Fruit fly (Drosophila melanogaster) whole organism, embryonic: ENCODE measurements around the gene asp.

Experiments used
- BtbVII ChIP-seq: fragments of 200-800 bp; sonication (Bioruptor generic); optimal IDR thresholded peaks from 3 replicates; lab custom pipeline; 2017; ENCODE audit warnings: missing biosample characterization, mild to moderate bottlenecking, missing genetic modification characterization
- CG10267 ChIP-seq: fragments of 200-800 bp; sonication (Bioruptor generic); optimal IDR thresholded peaks from 2 replicates; lab custom pipeline; 2018; ENCODE audit warnings: missing biosample characterization, mild to moderate bottlenecking, missing genetic modification characterization, moderate library complexity
- CG11504 ChIP-seq: fragments of 200-800 bp; sonication (Bioruptor generic); optimal IDR thresholded peaks from 3 replicates; lab custom pipeline; 2019; ENCODE audit warnings: missing biosample characterization, mild to moderate bottlenecking, missing genetic modification characterization, moderate library complexity
- CG13287 ChIP-seq: fragments of 200-800 bp; sonication (Bioruptor generic); IDR thresholded peaks from 2 replicates; pipeline ENCODE4 v1.3.6; 2022; ENCODE audit warnings: missing biosample characterization, missing genetic modification characterization; ENCODE audit not compliant: partially characterized antibody
- CG14014 ChIP-seq: fragments of 200-800 bp; sonication (Bioruptor generic); IDR thresholded peaks from 2 replicates; pipeline ENCODE4 v1.3.6; 2022; ENCODE audit warnings: missing biosample characterization, missing genetic modification characterization
- CG14441 ChIP-seq: fragments of 200-800 bp; sonication (Bioruptor generic); IDR thresholded peaks from 2 replicates; pipeline ENCODE4 v1.3.6; 2022; ENCODE audit warnings: missing biosample characterization, missing genetic modification characterization
- CG14710 ChIP-seq: fragments of 200-800 bp; sonication (Bioruptor generic); optimal IDR thresholded peaks from 3 replicates; lab custom pipeline; 2019; ENCODE audit warnings: missing biosample characterization, mild to moderate bottlenecking, missing genetic modification characterization, moderate library complexity
- CG14860 ChIP-seq: fragments of 200-800 bp; sonication (Bioruptor generic); IDR thresholded peaks from 3 replicates; pipeline ENCODE4 v1.3.6; 2022; ENCODE audit warnings: missing biosample characterization, missing genetic modification characterization; ENCODE audit not compliant: partially characterized antibody
- CG15514 ChIP-seq: fragments of 200-800 bp; sonication (Bioruptor generic); optimal IDR thresholded peaks from 3 replicates; lab custom pipeline; 2017; ENCODE audit warnings: missing biosample characterization, missing genetic modification characterization, mild to moderate bottlenecking, moderate library complexity, missing genetic modification reagents
- CG16815 ChIP-seq: fragments of 200-800 bp; sonication (Bioruptor generic); optimal IDR thresholded peaks from 3 replicates; lab custom pipeline; 2017; ENCODE audit warnings: missing biosample characterization, mild to moderate bottlenecking, missing genetic modification characterization
- CG17186 ChIP-seq: fragments of 200-800 bp; sonication (Bioruptor generic); optimal IDR thresholded peaks from 3 replicates; lab custom pipeline; 2017; ENCODE audit warnings: missing biosample characterization, missing genetic modification reagents, missing genetic modification characterization
- CG17802 ChIP-seq: fragments of 200-800 bp; sonication (Bioruptor generic); optimal IDR thresholded peaks from 2 replicates; lab custom pipeline; 2018; ENCODE audit warnings: missing biosample characterization, mild to moderate bottlenecking, missing genetic modification characterization, moderate library complexity
- CG2875 ChIP-seq: fragments of 200-800 bp; sonication (Bioruptor generic); optimal IDR thresholded peaks from 2 replicates; lab custom pipeline; 2017; ENCODE audit warnings: missing biosample characterization, mild to moderate bottlenecking, missing genetic modification characterization, missing genetic modification reagents
- CG30020 ChIP-seq: fragments of 200-800 bp; optimal IDR thresholded peaks from 2 replicates; lab custom pipeline; 2019; ENCODE audit warnings: missing biosample characterization, mild to moderate bottlenecking, missing genetic modification characterization, moderate library complexity
- CG33213 ChIP-seq: fragments of 200-800 bp; sonication (Bioruptor generic); optimal IDR thresholded peaks from 3 replicates; lab custom pipeline; 2016; ENCODE audit warnings: missing biosample characterization, missing genetic modification characterization
- CG3995 ChIP-seq: fragments of 200-800 bp; sonication (Bioruptor generic); optimal IDR thresholded peaks from 3 replicates; lab custom pipeline; 2016; ENCODE audit warnings: missing biosample characterization, missing genetic modification characterization
- CG43689 ChIP-seq: fragments of 200-800 bp; sonication (Bioruptor generic); IDR thresholded peaks from 2 replicates; pipeline ENCODE4 v1.3.6; 2022; ENCODE audit warnings: missing biosample characterization, missing genetic modification characterization
- CG6791 ChIP-seq: fragments of 200-800 bp; sonication (Bioruptor generic); IDR thresholded peaks from 3 replicates; pipeline ENCODE4 v1.3.6; 2022; ENCODE audit warnings: missing biosample characterization, missing genetic modification characterization; ENCODE audit not compliant: partially characterized antibody
- CG6813 ChIP-seq: fragments of 200-800 bp; sonication (Bioruptor generic); optimal IDR thresholded peaks from 2 replicates; lab custom pipeline; 2017; ENCODE audit warnings: missing biosample characterization, missing genetic modification characterization, mild to moderate bottlenecking, moderate library complexity, missing genetic modification reagents
- CG7786 ChIP-seq: fragments of 200-800 bp; sonication (Bioruptor generic); optimal IDR thresholded peaks from 2 replicates; lab custom pipeline; 2016; ENCODE audit warnings: missing biosample characterization, missing genetic modification characterization
- CG8290 ChIP-seq, 3 experiments: fragments of 200-800 bp; sonication (Bioruptor generic); optimal IDR thresholded peaks; 2 replicates each; lab custom pipeline; 2016 to 2019; ENCODE audit warnings: missing biosample characterization in 3 of 3, missing genetic modification characterization in 3 of 3, mild to moderate bottlenecking in 2 of 3, moderate library complexity in 1 of 3
- CG9609 ChIP-seq: fragments of 200-800 bp; sonication (Bioruptor generic); optimal IDR thresholded peaks from 3 replicates; lab custom pipeline; 2016; ENCODE audit warnings: missing biosample characterization, missing genetic modification characterization
- CG9817 ChIP-seq: fragments of 200-800 bp; sonication (Bioruptor generic); optimal IDR thresholded peaks from 2 replicates; lab custom pipeline; 2018; ENCODE audit warnings: missing biosample characterization, mild to moderate bottlenecking, missing genetic modification characterization, moderate library complexity
- CoRest ChIP-seq: fragments of 200-800 bp; sonication (Bioruptor generic); optimal IDR thresholded peaks from 3 replicates; lab custom pipeline; 2018; ENCODE audit warnings: missing biosample characterization, mild to moderate bottlenecking, missing genetic modification characterization, moderate library complexity
- Dad ChIP-seq: fragments of 200-800 bp; sonication (Bioruptor generic); optimal IDR thresholded peaks from 3 replicates; lab custom pipeline; 2016; ENCODE audit warnings: missing biosample characterization, missing genetic modification characterization
- Deaf1 ChIP-seq: fragments of 200-800 bp; optimal IDR thresholded peaks from 3 replicates; lab custom pipeline; 2019; ENCODE audit warnings: missing biosample characterization, mild to moderate bottlenecking, missing genetic modification characterization, moderate library complexity
- Dll ChIP-seq: fragments of 200-800 bp; sonication (Bioruptor generic); IDR thresholded peaks from 4 replicates; pipeline ENCODE4 v1.3.6; 2022; ENCODE audit warnings: missing biosample characterization, missing genetic modification characterization; ENCODE audit not compliant: partially characterized antibody
- Ets65A ChIP-seq: fragments of 200-800 bp; sonication (Bioruptor generic); peaks from one replicate; lab custom pipeline; 2016; ENCODE audit warnings: missing biosample characterization, missing genetic modification characterization
- Mrtf ChIP-seq: fragments of 200-800 bp; sonication (Bioruptor generic); IDR thresholded peaks from 3 replicates; pipeline ENCODE4 v1.3.6; 2022; ENCODE audit warnings: missing biosample characterization, missing genetic modification characterization
- Poxn ChIP-seq: fragments of 200-800 bp; sonication (Bioruptor generic); IDR thresholded peaks from 2 replicates; pipeline ENCODE4 v1.3.6; 2022; ENCODE audit warnings: missing biosample characterization, missing genetic modification characterization
- Ravus ChIP-seq: fragments of 200-800 bp; sonication (Bioruptor generic); IDR thresholded peaks from 2 replicates; pipeline ENCODE4 v1.3.6; 2022; ENCODE audit warnings: missing biosample characterization, missing genetic modification characterization
- Spps ChIP-seq: fragments of 200-800 bp; sonication (Bioruptor generic); optimal IDR thresholded peaks from 2 replicates; lab custom pipeline; 2018; ENCODE audit warnings: missing biosample characterization, mild to moderate bottlenecking, missing genetic modification characterization
- TFAM ChIP-seq: fragments of 200-800 bp; sonication (Bioruptor generic); optimal IDR thresholded peaks from 2 replicates; lab custom pipeline; 2017; ENCODE audit warnings: missing biosample characterization, missing genetic modification characterization, inconsistent platforms
- amos ChIP-seq: fragments of 200-800 bp; sonication (Bioruptor generic); IDR thresholded peaks from 2 replicates; pipeline ENCODE4 v1.3.6; 2022; ENCODE audit warnings: missing biosample characterization, missing genetic modification characterization; ENCODE audit not compliant: partially characterized antibody
- cato ChIP-seq: fragments of 200-800 bp; sonication (Bioruptor generic); optimal IDR thresholded peaks from 2 replicates; lab custom pipeline; 2016; ENCODE audit warnings: missing biosample characterization, missing genetic modification characterization, borderline replicate concordance
- croc ChIP-seq: fragments of 200-800 bp; sonication (Bioruptor generic); conservative IDR thresholded peaks from 3 replicates; pipeline ENCODE4 v1.3.6; 2022; ENCODE audit warnings: missing biosample characterization, missing genetic modification characterization
- da ChIP-seq: fragments of 200-800 bp; sonication (Bioruptor generic); optimal IDR thresholded peaks from 2 replicates; lab custom pipeline; 2016; ENCODE audit warnings: missing biosample characterization, missing genetic modification characterization
- inv ChIP-seq: fragments of 200-800 bp; sonication (Bioruptor generic); IDR thresholded peaks from 2 replicates; pipeline ENCODE4 v1.3.6; 2022; ENCODE audit warnings: missing biosample characterization, missing genetic modification characterization; ENCODE audit not compliant: partially characterized antibody
- knrl ChIP-seq: fragments of 200-800 bp; sonication (Bioruptor generic); IDR thresholded peaks from 3 replicates; pipeline ENCODE4 v1.3.6; 2022; ENCODE audit warnings: missing biosample characterization, missing genetic modification characterization; ENCODE audit not compliant: partially characterized antibody
- p53 ChIP-seq: fragments of 200-800 bp; sonication (Bioruptor generic); optimal IDR thresholded peaks from 2 replicates; lab custom pipeline; 2016; ENCODE audit warnings: missing biosample characterization, missing genetic modification characterization
- phol ChIP-seq: fragments of 200-800 bp; sonication (Bioruptor generic); optimal IDR thresholded peaks from 3 replicates; lab custom pipeline; 2018; ENCODE audit warnings: missing biosample characterization, mild to moderate bottlenecking, missing genetic modification characterization, moderate library complexity
- sd ChIP-seq: fragments of 200-800 bp; sonication (Bioruptor generic); optimal IDR thresholded peaks from 3 replicates; lab custom pipeline; 2018; ENCODE audit warnings: missing biosample characterization, mild to moderate bottlenecking, missing genetic modification characterization, moderate library complexity
- sens ChIP-seq: fragments of 200-800 bp; sonication (Bioruptor generic); peaks from one replicate; lab custom pipeline; 2016; ENCODE audit warnings: missing biosample characterization, missing genetic modification characterization
- shn ChIP-seq: fragments of 200-800 bp; sonication (Bioruptor generic); optimal IDR thresholded peaks from 3 replicates; lab custom pipeline; 2016; ENCODE audit warnings: missing biosample characterization, missing genetic modification characterization
- stwl ChIP-seq: fragments of 200-800 bp; sonication (Bioruptor generic); optimal IDR thresholded peaks from 3 replicates; lab custom pipeline; 2018; ENCODE audit warnings: missing biosample characterization, mild to moderate bottlenecking, missing genetic modification characterization, moderate library complexity
- toy ChIP-seq: fragments of 200-800 bp; sonication (Bioruptor generic); IDR thresholded peaks from 2 replicates; pipeline ENCODE4 v1.3.6; 2022; ENCODE audit warnings: missing biosample characterization, missing genetic modification characterization
- unc-4 ChIP-seq: fragments of 200-800 bp; sonication (Bioruptor generic); IDR thresholded peaks from 2 replicates; pipeline ENCODE4 v1.3.6; 2022; ENCODE audit warnings: missing biosample characterization, missing genetic modification characterization; ENCODE audit not compliant: partially characterized antibody

The asp gene

DNA sequence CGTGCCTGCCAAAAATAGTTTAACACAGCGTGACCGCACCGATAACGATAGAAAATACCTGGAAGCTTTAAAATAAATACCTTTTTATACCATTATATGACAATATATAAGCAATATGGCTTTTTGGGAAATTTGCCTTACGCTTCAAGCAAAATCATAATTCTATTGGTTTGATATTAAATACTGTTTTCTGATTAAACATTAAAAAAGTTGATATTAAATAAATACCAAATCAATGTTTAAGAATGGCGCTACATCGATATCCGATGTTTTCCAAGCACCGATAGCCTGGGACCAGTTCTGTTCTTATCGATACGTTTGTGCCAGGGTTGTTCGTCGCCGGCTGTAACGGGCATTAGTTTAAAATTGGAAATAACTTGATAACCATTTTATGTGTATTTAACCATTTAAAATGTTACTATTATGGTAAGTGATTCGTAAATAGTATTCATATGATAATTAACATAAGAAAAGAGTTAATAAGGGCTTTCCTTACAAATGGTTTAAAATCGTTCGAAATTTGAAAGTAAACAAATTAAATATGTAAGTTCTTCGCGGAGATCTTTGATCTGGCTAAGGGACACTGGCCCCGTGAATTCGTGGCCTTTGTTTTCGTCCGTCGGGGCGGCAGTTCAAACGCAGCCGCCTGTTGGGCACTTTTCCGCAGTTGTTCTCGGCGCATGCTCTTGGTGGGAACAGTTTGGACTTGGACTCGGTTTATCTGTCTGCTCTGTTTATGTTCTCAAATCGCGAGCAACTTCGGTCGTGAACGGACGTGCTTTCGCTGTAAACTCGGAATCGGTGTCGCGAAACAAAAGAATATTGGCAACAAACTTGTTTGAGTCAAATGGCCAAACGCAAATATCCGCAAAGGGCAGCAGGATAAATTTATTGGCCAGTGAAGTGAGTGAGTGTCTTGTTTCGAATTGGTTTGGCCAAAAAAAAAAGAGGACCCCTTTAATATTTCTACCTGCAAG is 34.0 kb upstream of the asp start, which contains the start of the genes CG13630 and tok (continued):
- TF ChIP-seq Spps (tag; lab: Kevin White, UChicago) = no peak
- peak; percentile 66 for TF ChIP-seq sens
- TF ChIP-seq CG10267 (tag; lab: Kevin White, UChicago) = peak; percentile 10
- no peak for TF ChIP-seq toy (GFP tag; lab: Robert Waterston, UW)
- no peak for TF ChIP-seq CG2875
- TF ChIP-seq sd (tag; lab: Kevin White, UChicago) = peak; percentile 42
- TF ChIP-seq phol (tag; lab: Kevin White, UChicago) = peak; percentile 52
- no peak for TF ChIP-seq TFAM (GFP tag; lab: Kevin White, UChicago)
- no peak for TF ChIP-seq CG14441 (GFP tag; lab: Robert Waterston, UW)
- TF ChIP-seq CG15514 (GFP tag; lab: Kevin White, UChicago) = peak; percentile 45
- no peak for TF ChIP-seq CG14014 (GFP tag; lab: Robert Waterston, UW)
- TF ChIP-seq CG11504 (tag; lab: Kevin White, UChicago) = peak; percentile 86
- no peak for TF ChIP-seq Poxn
- TF ChIP-seq amos = peak; percentile 81
- no peak for TF ChIP-seq CG30020 (tag; lab: Kevin White, UChicago)
- TF ChIP-seq CG9817 = no peak
- TF ChIP-seq Ravus = no peak
- no peak for TF ChIP-seq CG9609 (GFP tag; lab: Kevin White, UChicago)
- TF ChIP-seq da (GFP tag; lab: Kevin White, UChicago) = no peak
- no peak for TF ChIP-seq BtbVII (GFP tag; lab: Kevin White, UChicago)
- no peak for TF ChIP-seq Mrtf
- TF ChIP-seq knrl = peak; percentile 65
- TF ChIP-seq CG17802 (tag; lab: Kevin White, UChicago) = no peak
- TF ChIP-seq CG6813 = no peak
- peak; percentile 73 for TF ChIP-seq CG14860 (GFP tag; lab: Robert Waterston, UW)
- no peak for TF ChIP-seq shn (GFP tag; lab: Kevin White, UChicago)
- TF ChIP-seq unc-4 (GFP tag; lab: Robert Waterston, UW) = peak; percentile 73
- TF ChIP-seq CoRest (tag; lab: Kevin White, UChicago) = peak; percentile 35
- TF ChIP-seq CG43689 (GFP tag; lab: Robert Waterston, UW) = no peak
- TF ChIP-seq inv (GFP tag; lab: Robert Waterston, UW) = peak; percentile 69
- no peak for TF ChIP-seq CG33213
- no peak for TF ChIP-seq Dad (GFP tag; lab: Kevin White, UChicago)
- no peak for TF ChIP-seq cato (GFP tag; lab: Kevin White, UChicago)
- peak; percentile 76 for TF ChIP-seq CG13287 (GFP tag; lab: Robert Waterston, UW)
- peak; percentile 42 for TF ChIP-seq CG14710 (tag; lab: Kevin White, UChicago)
- peak; percentile 9 for TF ChIP-seq Ets65A (GFP tag; lab: Kevin White, UChicago)
- peak; percentile 77 for TF ChIP-seq Dll (GFP tag; lab: Robert Waterston, UW)
- TF ChIP-seq CG3995 (GFP tag; lab: Kevin White, UChicago) = peak; percentile 83
- TF ChIP-seq CG16815 (GFP tag; lab: Kevin White, UChicago) = no peak
- no peak for TF ChIP-seq CG7786 (GFP tag; lab: Kevin White, UChicago)
- no peak for TF ChIP-seq CG8290 (GFP tag; optimal IDR thresholded peaks at IDR 0.05; lab: Kevin White, UChicago)
- no peak for TF ChIP-seq CG8290 (tag; optimal IDR thresholded peaks at IDR 0.05; lab: Kevin White, UChicago)
- peak; percentile 49 for TF ChIP-seq p53 (GFP tag; lab: Kevin White, UChicago)
- TF ChIP-seq CG17186 (GFP tag; lab: Kevin White, UChicago) = peak; percentile 13
- TF ChIP-seq Deaf1 = peak; percentile 84
- peak; percentile 86 for TF ChIP-seq CG6791 (GFP tag; lab: Robert Waterston, UW)
- no peak for TF ChIP-seq croc (GFP tag; lab: Robert Waterston, UW)
- peak; percentile 68 for TF ChIP-seq stwl (tag; lab: Kevin White, UChicago)
